Fruit fly (Drosophila melanogaster) whole organism, wandering third instar larva: ENCODE results near the gene Drsl3.

Experiments
- Abd-B ChIP-seq: fragments of >200 bp; optimal IDR thresholded peaks from 2 replicates; lab custom pipeline; 2017; ENCODE audit warnings: missing biosample characterization, missing genetic modification characterization
- CG32264 ChIP-seq: fragments of 200-800 bp; sonication (Bioruptor generic); optimal IDR thresholded peaks from 2 replicates; lab custom pipeline; 2016; ENCODE audit warnings: missing biosample characterization, missing genetic modification characterization
- CG9705 ChIP-seq: fragments of 200-800 bp; sonication (Bioruptor generic); optimal IDR thresholded peaks from 2 replicates; lab custom pipeline; 2018; ENCODE audit warnings: missing biosample characterization, mild to moderate bottlenecking, missing genetic modification characterization
- CrebA ChIP-seq: fragments of 200-800 bp; sonication (Bioruptor generic); optimal IDR thresholded peaks from 2 replicates; lab custom pipeline; 2016; ENCODE audit warnings: missing biosample characterization, mild to moderate bottlenecking, missing genetic modification characterization, borderline replicate concordance
- Dfd ChIP-seq: fragments of >200 bp; optimal IDR thresholded peaks from 2 replicates; lab custom pipeline; 2017; ENCODE audit warnings: missing biosample characterization, missing genetic modification characterization
- Dif ChIP-seq: fragments of 200-275, 200-300 bp; sonication (Bioruptor generic); optimal IDR thresholded peaks from 2 replicates; lab custom pipeline; 2018; ENCODE audit warnings: missing biosample characterization, missing genetic modification characterization; ENCODE audit not compliant: partially characterized antibody
- GATAd ChIP-seq: sonication (Bioruptor generic); optimal IDR thresholded peaks from 2 replicates; lab custom pipeline; 2016; ENCODE audit warnings: missing biosample characterization, missing genetic modification characterization
- HLH106 ChIP-seq: fragments of 200-800 bp; optimal IDR thresholded peaks from 3 replicates; lab custom pipeline; 2019; ENCODE audit warnings: missing biosample characterization, mild to moderate bottlenecking, missing genetic modification characterization, moderate library complexity
- Hnf4 ChIP-seq: fragments of 200-800 bp; sonication (Bioruptor generic); optimal IDR thresholded peaks from 2 replicates; lab custom pipeline; 2016; ENCODE audit warnings: missing biosample characterization, mild to moderate bottlenecking, missing genetic modification characterization
- Hr78 ChIP-seq: fragments of >200 bp; optimal IDR thresholded peaks from 2 replicates; lab custom pipeline; 2017; ENCODE audit warnings: missing biosample characterization, missing genetic modification characterization
- Hr83 ChIP-seq: fragments of 200-300 bp; sonication (Bioruptor generic); optimal IDR thresholded peaks from 2 replicates; lab custom pipeline; 2016; ENCODE audit warnings: missing biosample characterization, mild to moderate bottlenecking, missing genetic modification characterization, moderate library complexity; ENCODE audit not compliant: poor library complexity, severe bottlenecking
- Jra ChIP-seq: sonication (Bioruptor generic); optimal IDR thresholded peaks from 2 replicates; lab custom pipeline; 2016; ENCODE audit warnings: missing biosample characterization, missing genetic modification characterization
- Mio ChIP-seq: sonication (Bioruptor generic); optimal IDR thresholded peaks from 2 replicates; lab custom pipeline; 2016; ENCODE audit warnings: missing biosample characterization, missing genetic modification characterization
- Myc ChIP-seq: fragments of >200 bp; optimal IDR thresholded peaks from 2 replicates; lab custom pipeline; 2017
- N ChIP-seq: fragments of >200 bp; optimal IDR thresholded peaks from 2 replicates; lab custom pipeline; 2018; ENCODE audit warnings: missing biosample characterization, missing external identifiers, missing genetic modification characterization
- OdsH ChIP-seq: fragments of 200-800 bp; sonication (Bioruptor generic); optimal IDR thresholded peaks from 2 replicates; lab custom pipeline; 2016; ENCODE audit warnings: missing biosample characterization, mild to moderate bottlenecking, missing genetic modification characterization
- Rel ChIP-seq, 2 experiments: fragments of 200-800 bp; sonication (Bioruptor generic) in 1 of 2; optimal IDR thresholded peaks; 2 replicates in 1 of 2; 3 replicates in 1 of 2; lab custom pipeline; 2016 to 2019; ENCODE audit warnings: mild to moderate bottlenecking in 2 of 2, missing biosample characterization in 2 of 2, missing genetic modification characterization in 2 of 2, moderate library complexity in 1 of 2
- Sp1 ChIP-seq: fragments of 200-800 bp; sonication (Bioruptor generic); optimal IDR thresholded peaks from 3 replicates; lab custom pipeline; 2019; ENCODE audit warnings: missing biosample characterization, mild to moderate bottlenecking, missing genetic modification characterization, moderate library complexity
- Vsx2 ChIP-seq: fragments of 200-300, 225-300 bp; sonication (Bioruptor generic); optimal IDR thresholded peaks from 2 replicates; lab custom pipeline; 2018; ENCODE audit warnings: missing biosample characterization, missing genetic modification characterization; ENCODE audit not compliant: partially characterized antibody
- br ChIP-seq: fragments of 200-800 bp; sonication (Bioruptor generic); optimal IDR thresholded peaks from 2 replicates; lab custom pipeline; 2016; ENCODE audit warnings: missing biosample characterization, missing genetic modification characterization
- brk ChIP-seq: fragments of 200-800 bp; sonication (Bioruptor generic); optimal IDR thresholded peaks from 2 replicates; lab custom pipeline; 2016; ENCODE audit warnings: missing biosample characterization, mild to moderate bottlenecking, missing genetic modification characterization
- dl ChIP-seq, 2 experiments: fragments of 175-275, 200-275 bp in 1 of 2; fragments of 200-275 bp in 1 of 2; sonication (Bioruptor generic); optimal IDR thresholded peaks; lab custom pipeline; 2018; ENCODE audit warnings: mild to moderate bottlenecking in 2 of 2, missing biosample characterization in 2 of 2, missing genetic modification characterization in 2 of 2, moderate library complexity in 2 of 2; ENCODE audit not compliant: partially characterized antibody in 2 of 2, insufficient read depth in 1 of 2
- dmrt93B ChIP-seq: fragments of 200-800 bp; sonication (Bioruptor generic); optimal IDR thresholded peaks from 2 replicates; lab custom pipeline; 2018; ENCODE audit warnings: missing biosample characterization, mild to moderate bottlenecking, missing genetic modification characterization
- dsf ChIP-seq: sonication (Bioruptor generic); optimal IDR thresholded peaks from 2 replicates; lab custom pipeline; 2016; ENCODE audit warnings: missing biosample characterization, missing genetic modification characterization, borderline replicate concordance
- ey ChIP-seq: fragments of 200-800 bp; sonication (Bioruptor generic); optimal IDR thresholded peaks from 2 replicates; lab custom pipeline; 2016; ENCODE audit warnings: missing biosample characterization, missing genetic modification characterization
- foxo ChIP-seq, 2 experiments: fragments of 200-800 bp; sonication (Bioruptor generic); optimal IDR thresholded peaks; 2 replicates in 1 of 2; 3 replicates in 1 of 2; lab custom pipeline; 2016 to 2017; ENCODE audit warnings: missing biosample characterization in 2 of 2, missing genetic modification characterization in 2 of 2
- fru ChIP-seq: fragments of 200-800 bp; sonication (Bioruptor generic); optimal IDR thresholded peaks from 3 replicates; lab custom pipeline; 2016; ENCODE audit warnings: missing biosample characterization, mild to moderate bottlenecking, missing genetic modification characterization
- h ChIP-seq: fragments of 200-800 bp; sonication (Bioruptor generic); optimal IDR thresholded peaks from 3 replicates; lab custom pipeline; 2016; ENCODE audit warnings: missing biosample characterization, mild to moderate bottlenecking, missing genetic modification characterization
- jim ChIP-seq: fragments of 175-275, 200-325 bp; sonication (Bioruptor generic); optimal IDR thresholded peaks from 2 replicates; lab custom pipeline; 2016; ENCODE audit warnings: missing biosample characterization, mild to moderate bottlenecking, missing genetic modification characterization
- lola ChIP-seq: fragments of >200 bp; optimal IDR thresholded peaks from 2 replicates; lab custom pipeline; 2017; ENCODE audit warnings: missing biosample characterization, missing genetic modification characterization
- pan ChIP-seq: fragments of >200 bp; optimal IDR thresholded peaks from 2 replicates; lab custom pipeline; 2017
- psq ChIP-seq: fragments of 200-800 bp; sonication (Bioruptor generic); optimal IDR thresholded peaks from 3 replicates; lab custom pipeline; 2017; ENCODE audit warnings: missing biosample characterization, mild to moderate bottlenecking, missing genetic modification characterization, moderate library complexity
- rgr ChIP-seq: fragments of 200-800 bp; sonication (Bioruptor generic); optimal IDR thresholded peaks from 3 replicates; lab custom pipeline; 2016; ENCODE audit warnings: missing biosample characterization, mild to moderate bottlenecking, missing genetic modification characterization
- sage ChIP-seq: fragments of 200-800 bp; sonication (Bioruptor generic); optimal IDR thresholded peaks from 2 replicates; lab custom pipeline; 2016; ENCODE audit warnings: missing biosample characterization, mild to moderate bottlenecking, missing genetic modification characterization
- sv ChIP-seq: fragments of 200-800 bp; sonication (Bioruptor generic); optimal IDR thresholded peaks from 3 replicates; lab custom pipeline; 2016; ENCODE audit warnings: missing biosample characterization, missing genetic modification characterization
- tai ChIP-seq: sonication (Bioruptor generic); optimal IDR thresholded peaks from 2 replicates; lab custom pipeline; 2016; ENCODE audit warnings: missing biosample characterization, missing genetic modification characterization
- usp ChIP-seq: fragments of >200 bp; optimal IDR thresholded peaks from 2 replicates; lab custom pipeline; 2017; ENCODE audit warnings: missing biosample characterization, missing genetic modification characterization
- woc ChIP-seq: sonication (Bioruptor generic); optimal IDR thresholded peaks from 2 replicates; lab custom pipeline; 2016; ENCODE audit warnings: missing biosample characterization, mild to moderate bottlenecking, missing genetic modification characterization

Drsl3 gene

dm6 chr3L:3336368-3337164 is 21.8 kb downstream of the Drsl3 start, which contains the start of the genes Drsl6 and kst:
TSS of gene Drsl6 (minus strand) at chr3L:3336418.
TSS of gene kst (plus strand) at chr3L:3336860.
- TF ChIP-seq sage (no peak), Sp1 (GFP tag; lab: Kevin White, UChicago) (peak; percentile 47), OdsH (GFP tag; lab: Kevin White, UChicago) (no peak), Vsx2 (GFP tag; lab: Kevin White, UChicago) (peak; percentile 52), dl (GFP tag; optimal IDR thresholded peaks at IDR 0.05; lab: Kevin White, UChicago; ENCODE audit: insufficient read depth in 1 of 2, partially characterized antibody in 2 of 2) (no peak), Jra (no peak), Hnf4 (GFP tag; lab: Kevin White, UChicago) (peak; percentile 16), jim (GFP tag; lab: Kevin White, UChicago) (peak; percentile 80), Dfd (GFP tag; lab: Kevin White, UChicago) (no peak), rgr (peak; percentile 19), GATAd (GFP tag; lab: Kevin White, UChicago) (no peak), N (no peak), lola (GFP tag; lab: Kevin White, UChicago) (no peak), sv (GFP tag; lab: Kevin White, UChicago) (peak; percentile 19), tai (GFP tag; lab: Kevin White, UChicago) (no peak), Hr83 (peak; percentile 67), HLH106 (peak; percentile 23), Myc (no peak), psq (no peak), Mio (no peak), br (GFP tag; lab: Kevin White, UChicago) (no peak), brk (no peak), CrebA (no peak), woc (GFP tag; lab: Kevin White, UChicago) (no peak), ey (no peak), pan (lab: Kevin White, UChicago) (no peak), Hr78 (GFP tag; lab: Kevin White, UChicago) (no peak), h (GFP tag; lab: Kevin White, UChicago) (peak; percentile 13), CG9705 (GFP tag; lab: Kevin White, UChicago) (no peak), fru (no peak), Abd-B (GFP tag; lab: Kevin White, UChicago) (no peak), dmrt93B (GFP tag; lab: Kevin White, UChicago) (no peak), Dif (GFP tag; lab: Kevin White, UChicago) (peak; percentile 59), CG32264 (GFP tag; lab: Kevin White, UChicago) (no peak), dsf (GFP tag; lab: Kevin White, UChicago) (no peak), usp (no peak), Rel (GFP tag; optimal IDR thresholded peaks at IDR 0.05; lab: Kevin White, UChicago) (no peak), Rel (tag; optimal IDR thresholded peaks at IDR 0.05; lab: Kevin White, UChicago) (peak; percentile 27), foxo (GFP tag; optimal IDR thresholded peaks at IDR 0.05; lab: Kevin White, UChicago) (no peak)

- TF ChIP-seq Hr78 (GFP tag; lab: Kevin White, UChicago) (no peak), N (no peak), Vsx2 (GFP tag; lab: Kevin White, UChicago) (peak; percentile 29), sage (no peak), tai (GFP tag; lab: Kevin White, UChicago) (no peak), dmrt93B (GFP tag; lab: Kevin White, UChicago) (no peak), OdsH (GFP tag; lab: Kevin White, UChicago) (no peak), rgr (no peak), psq (peak; percentile 99), usp (no peak), Myc (no peak)
Measured at dm6 chr3L:3337345-3337928, 22.6 kb downstream of the Drsl3 start.
